Worm (Caenorhabditis elegans) whole organism, young adult: ENCODE data around the gene F40A3.7.

ENCODE experiments used
- B0261.1 ChIP-seq: sonication (generic microtip); optimal IDR thresholded peaks from 2 replicates; lab custom pipeline; 2016; ENCODE audit warnings: mild to moderate bottlenecking, missing genetic modification characterization, moderate library complexity, missing compliant biosample characterization
- C06A6.2 ChIP-seq: fragments of 200-800 bp; sonication (Bioruptor generic); conservative IDR thresholded peaks from 2 replicates; pipeline ENCODE4 v1.3.6; 2022; ENCODE audit warnings: missing genetic modification characterization, missing compliant biosample characterization
- F10E7.11 ChIP-seq: sonication (generic microtip); optimal IDR thresholded peaks from 2 replicates; lab custom pipeline; 2017; ENCODE audit warnings: mild to moderate bottlenecking, missing genetic modification characterization, moderate library complexity, missing compliant biosample characterization
- F22D6.2 ChIP-seq: sonication (generic microtip); optimal IDR thresholded peaks from 2 replicates; lab custom pipeline; 2016; ENCODE audit warnings: mild to moderate bottlenecking, missing genetic modification characterization, missing compliant biosample characterization
- F23B12.7 ChIP-seq: sonication (generic microtip); optimal IDR thresholded peaks from 2 replicates; lab custom pipeline; 2017; ENCODE audit warnings: missing genetic modification characterization, mild to moderate bottlenecking, missing compliant biosample characterization, antibody characterized with exemption, moderate library complexity; ENCODE audit not compliant: insufficient read depth
- F33H1.4 ChIP-seq: fragments of 200-800 bp; sonication (Bioruptor generic); IDR thresholded peaks from 2 replicates; pipeline ENCODE4 v1.3.6; 2022; ENCODE audit warnings: missing genetic modification reagents, missing genetic modification characterization, missing compliant biosample characterization
- F39B2.1 ChIP-seq: fragments of 200-800 bp; sonication (Bioruptor generic); IDR thresholded peaks from 2 replicates; pipeline ENCODE4 v1.3.6; 2022; ENCODE audit warnings: missing genetic modification reagents, missing genetic modification characterization, missing compliant biosample characterization
- F49E8.2 ChIP-seq: sonication (generic microtip); optimal IDR thresholded peaks from 3 replicates; lab custom pipeline; 2017; ENCODE audit warnings: missing genetic modification characterization, mild to moderate bottlenecking, missing compliant biosample characterization, antibody characterized with exemption, moderate library complexity; ENCODE audit not compliant: insufficient read depth
- F57C9.4 ChIP-seq: sonication (generic microtip); optimal IDR thresholded peaks from 2 replicates; lab custom pipeline; 2017; ENCODE audit warnings: mild to moderate bottlenecking, missing genetic modification characterization, missing compliant biosample characterization
- T07F8.4 ChIP-seq: sonication (generic microtip); optimal IDR thresholded peaks from 2 replicates; lab custom pipeline; 2016; ENCODE audit warnings: mild to moderate bottlenecking, missing genetic modification characterization, moderate library complexity, missing compliant biosample characterization
- Y56A3A.18 ChIP-seq: fragments of 200-800 bp; sonication (Bioruptor generic); IDR thresholded peaks from 2 replicates; pipeline ENCODE4 v1.3.6; 2022; ENCODE audit warnings: missing genetic modification reagents, missing genetic modification characterization, missing compliant biosample characterization
- Y67H2A.10 ChIP-seq: fragments of 200-800 bp; sonication (Bioruptor generic); conservative IDR thresholded peaks from 2 replicates; pipeline ENCODE4 v1.3.6; 2022; ENCODE audit warnings: missing genetic modification reagents, missing genetic modification characterization, missing compliant biosample characterization
- aptf-3 ChIP-seq: fragments of 200-800 bp; sonication (Bioruptor generic); IDR thresholded peaks from 2 replicates; pipeline ENCODE4 v1.3.6; 2022; ENCODE audit warnings: missing genetic modification characterization, missing compliant biosample characterization
- athp-1 ChIP-seq: sonication (generic microtip); optimal IDR thresholded peaks from 2 replicates; lab custom pipeline; 2017; ENCODE audit warnings: mild to moderate bottlenecking, missing genetic modification characterization, missing compliant biosample characterization
- attf-5 ChIP-seq: fragments of 200-800 bp; sonication (Bioruptor generic); optimal IDR thresholded peaks from 2 replicates; lab custom pipeline; 2018; ENCODE audit warnings: mild to moderate bottlenecking, missing genetic modification characterization, missing compliant biosample characterization
- ccch-3 ChIP-seq: fragments of 200-800 bp; sonication (Bioruptor generic); optimal IDR thresholded peaks from 2 replicates; lab custom pipeline; 2018; ENCODE audit warnings: mild to moderate bottlenecking, missing genetic modification characterization, missing compliant biosample characterization
- cebp-1 ChIP-seq, 2 experiments: fragments of 200-800 bp in 1 of 2; sonication (Bioruptor generic) in 1 of 2; sonication (generic microtip) in 1 of 2; IDR thresholded peaks in 1 of 2; optimal IDR thresholded peaks in 1 of 2; 2 replicates each; pipeline versions ENCODE4 v1.3.6 to Lab custom; 2017 to 2022; ENCODE audit warnings: missing compliant biosample characterization in 2 of 2, missing genetic modification characterization in 2 of 2, mild to moderate bottlenecking in 1 of 2, missing genetic modification reagents in 1 of 2, moderate library complexity in 1 of 2
- ceh-100 ChIP-seq: fragments of 200-800 bp; sonication (Bioruptor generic); IDR thresholded peaks from 2 replicates; pipeline ENCODE4 v1.3.6; 2022; ENCODE audit warnings: missing genetic modification reagents, missing genetic modification characterization, missing compliant biosample characterization
- ceh-91 ChIP-seq: fragments of 200-800 bp; sonication (Bioruptor generic); IDR thresholded peaks from 2 replicates; pipeline ENCODE4 v1.3.6; 2022; ENCODE audit warnings: missing genetic modification reagents, missing genetic modification characterization, missing compliant biosample characterization
- chd-7 ChIP-seq: sonication (generic microtip); optimal IDR thresholded peaks from 2 replicates; lab custom pipeline; 2016; ENCODE audit warnings: mild to moderate bottlenecking, missing genetic modification characterization, moderate library complexity, missing compliant biosample characterization
- dox-1 ChIP-seq: fragments of 200-800 bp; sonication (Bioruptor generic); IDR thresholded peaks from 2 replicates; pipeline ENCODE4 v1.3.6; 2022; ENCODE audit warnings: missing genetic modification reagents, missing genetic modification characterization, missing compliant biosample characterization
- dpff-1 ChIP-seq: sonication (generic microtip); optimal IDR thresholded peaks from 2 replicates; lab custom pipeline; 2017; ENCODE audit warnings: mild to moderate bottlenecking, missing genetic modification characterization, missing compliant biosample characterization
- dpl-1 ChIP-seq: fragments of 150-350 bp; optimal IDR thresholded peaks from 2 replicates; lab custom pipeline; 2014; ENCODE audit warnings: missing biosample characterization, missing genetic modification reagents, missing genetic modification characterization
- egl-18 ChIP-seq: fragments of 200-800 bp; sonication (Bioruptor generic); IDR thresholded peaks from 2 replicates; pipeline ENCODE4 v1.3.6; 2022; ENCODE audit warnings: missing genetic modification reagents, missing genetic modification characterization, missing compliant biosample characterization
- egrh-3 ChIP-seq: fragments of 200-800 bp; sonication (Bioruptor generic); IDR thresholded peaks from 2 replicates; pipeline ENCODE4 v1.3.6; 2022; ENCODE audit warnings: missing genetic modification reagents, missing genetic modification characterization, missing compliant biosample characterization
- fkh-3 ChIP-seq: sonication (generic microtip); optimal IDR thresholded peaks from 2 replicates; lab custom pipeline; 2016; ENCODE audit warnings: mild to moderate bottlenecking, missing genetic modification characterization, missing compliant biosample characterization
- gei-17 ChIP-seq: fragments of 200-800 bp; sonication (Bioruptor generic); optimal IDR thresholded peaks from 2 replicates; lab custom pipeline; 2018; ENCODE audit warnings: mild to moderate bottlenecking, missing genetic modification characterization, missing compliant biosample characterization
- lin-26 ChIP-seq: fragments of 200-800 bp; sonication (Bioruptor generic); IDR thresholded peaks from 2 replicates; pipeline ENCODE4 v1.3.6; 2022; ENCODE audit warnings: missing genetic modification reagents, missing genetic modification characterization, missing compliant biosample characterization
- lin-35 ChIP-seq, 3 experiments: fragments of 150-350 bp in 2 of 3; sonication (generic microtip) in 1 of 3; optimal IDR thresholded peaks; 2 replicates each; lab custom pipeline; 2014 to 2018; ENCODE audit warnings: missing biosample characterization in 3 of 3, missing genetic modification characterization in 3 of 3, missing genetic modification reagents in 3 of 3
- lsl-1 ChIP-seq: fragments of 200-800 bp; sonication (Bioruptor generic); optimal IDR thresholded peaks from 2 replicates; lab custom pipeline; 2018; ENCODE audit warnings: mild to moderate bottlenecking, missing genetic modification characterization, moderate library complexity, missing compliant biosample characterization
- madf-10 ChIP-seq: sonication (generic microtip); optimal IDR thresholded peaks from 2 replicates; lab custom pipeline; 2016; ENCODE audit warnings: mild to moderate bottlenecking, missing genetic modification characterization, missing compliant biosample characterization
- madf-3 ChIP-seq: fragments of 200-800 bp; sonication (Bioruptor generic); IDR thresholded peaks from 2 replicates; pipeline ENCODE4 v1.3.6; 2022; ENCODE audit warnings: missing genetic modification reagents, missing genetic modification characterization, missing compliant biosample characterization
- madf-6 ChIP-seq: fragments of 200-800 bp; sonication (Bioruptor generic); IDR thresholded peaks from 2 replicates; pipeline ENCODE4 v1.3.6; 2022; ENCODE audit warnings: missing genetic modification reagents, missing genetic modification characterization, missing compliant biosample characterization
- madf-8 ChIP-seq: fragments of 200-800 bp; sonication (Bioruptor generic); conservative IDR thresholded peaks from 2 replicates; pipeline ENCODE4 v1.3.6; 2022; ENCODE audit warnings: missing genetic modification reagents, missing genetic modification characterization, missing compliant biosample characterization
- mel-28 ChIP-seq: sonication (generic microtip); optimal IDR thresholded peaks from 2 replicates; lab custom pipeline; 2016; ENCODE audit warnings: borderline replicate concordance, mild to moderate bottlenecking, missing genetic modification characterization, missing compliant biosample characterization
- mes-4 ChIP-seq: sonication (generic microtip); optimal IDR thresholded peaks from 2 replicates; lab custom pipeline; 2016; ENCODE audit warnings: missing genotype, missing genetic modification characterization, missing compliant biosample characterization
- nfya-2 ChIP-seq: fragments of 200-800 bp; sonication (Bioruptor generic); IDR thresholded peaks from 2 replicates; pipeline ENCODE4 v1.3.6; 2022; ENCODE audit warnings: missing genetic modification reagents, missing genetic modification characterization, missing compliant biosample characterization
- nhr-120 ChIP-seq: fragments of 200-800 bp; sonication (Bioruptor generic); IDR thresholded peaks from 2 replicates; pipeline ENCODE4 v1.3.6; 2022; ENCODE audit warnings: missing genetic modification characterization, missing compliant biosample characterization
- nhr-80 ChIP-seq: sonication (generic microtip); optimal IDR thresholded peaks from 2 replicates; lab custom pipeline; 2016; ENCODE audit warnings: missing genetic modification characterization, missing compliant biosample characterization
- repo-1 ChIP-seq: sonication (generic microtip); optimal IDR thresholded peaks from 2 replicates; lab custom pipeline; 2017; ENCODE audit warnings: mild to moderate bottlenecking, missing genetic modification characterization, missing compliant biosample characterization
- sea-2 ChIP-seq: fragments of 200-800 bp; sonication (Bioruptor generic); IDR thresholded peaks from 2 replicates; pipeline ENCODE4 v1.3.6; 2022; ENCODE audit warnings: missing genetic modification characterization, missing compliant biosample characterization
- somi-1 ChIP-seq: fragments of 200-800 bp; sonication (Bioruptor generic); optimal IDR thresholded peaks from 2 replicates; lab custom pipeline; 2018; ENCODE audit warnings: mild to moderate bottlenecking, missing genetic modification characterization, missing compliant biosample characterization
- unc-62 ChIP-seq: fragments of 150-350 bp; optimal IDR thresholded peaks from 2 replicates; lab custom pipeline; 2014; ENCODE audit warnings: missing biosample characterization, missing genetic modification reagents, missing genetic modification characterization
- xnd-1 ChIP-seq: sonication (generic microtip); optimal IDR thresholded peaks from 2 replicates; lab custom pipeline; 2016; ENCODE audit warnings: missing genotype, missing genetic modification reagents, missing genetic modification characterization, missing compliant biosample characterization
- ztf-28 ChIP-seq: fragments of 200-800 bp; sonication (Bioruptor generic); IDR thresholded peaks from 2 replicates; pipeline ENCODE4 v1.3.6; 2022; ENCODE audit warnings: missing genetic modification reagents, missing genetic modification characterization, missing compliant biosample characterization
- ztf-3 ChIP-seq: fragments of 200-800 bp; sonication (Bioruptor generic); optimal IDR thresholded peaks from 2 replicates; lab custom pipeline; 2018; ENCODE audit warnings: mild to moderate bottlenecking, missing genetic modification characterization, missing compliant biosample characterization

F40A3.7 gene

DNA sequence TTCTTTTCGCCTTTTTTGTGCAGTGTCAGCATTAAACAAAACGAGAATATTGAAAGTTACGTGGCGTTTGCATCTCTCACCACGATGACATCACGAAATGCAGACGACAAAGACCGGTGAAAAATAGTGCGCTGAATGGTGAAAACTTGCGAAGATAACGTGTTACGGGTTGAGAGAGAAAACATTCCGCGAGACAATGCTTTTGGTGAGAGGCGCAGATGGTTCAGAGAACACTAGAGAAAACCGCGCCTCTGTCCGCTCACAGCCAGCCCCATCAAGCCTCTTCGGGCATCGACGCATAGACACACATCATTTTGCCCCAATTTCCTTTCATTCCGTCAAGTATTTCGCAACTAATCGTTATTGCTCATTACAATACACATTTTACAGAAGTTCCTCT is 45.1 kb downstream of the F40A3.7 start, which contains the start of the genes C37C3.9 and C37C3.18 (continued):
- TF ChIP-seq ceh-91 (GFP tag; lab: Robert Waterston, UW) (no peak), lin-26 (GFP tag; lab: Robert Waterston, UW) (no peak), dpff-1 (no peak), F49E8.2 (no peak), F22D6.2 (tag; lab: Kevin White, UChicago) (no peak), madf-3 (GFP tag; lab: Robert Waterston, UW) (no peak), F39B2.1 (GFP tag; lab: Robert Waterston, UW) (no peak), F23B12.7 (no peak), dox-1 (peak; percentile 82), ztf-3 (GFP tag; lab: Kevin White, UChicago) (no peak), ztf-28 (GFP tag; lab: Robert Waterston, UW) (no peak), mel-28 (tag; lab: Kevin White, UChicago) (peak; percentile 27), lsl-1 (GFP tag; lab: Kevin White, UChicago) (no peak), egl-18 (no peak), madf-8 (GFP tag; lab: Robert Waterston, UW) (no peak), chd-7 (peak; percentile 41), ccch-3 (no peak), sea-2 (no peak), mes-4 (tag; lab: Kevin White, UChicago) (no peak), cebp-1 (GFP tag; IDR thresholded peaks at IDR 0.05; lab: Robert Waterston, UW) (peak; percentile 90), cebp-1 (tag; optimal IDR thresholded peaks at IDR 0.05; lab: Kevin White, UChicago) (peak; percentile 97), xnd-1 (tag; lab: Kevin White, UChicago) (no peak), dpl-1 (GFP tag; lab: Kevin White, UChicago) (no peak), F10E7.11 (tag; lab: Kevin White, UChicago) (no peak), C06A6.2 (GFP tag; lab: Robert Waterston, UW) (no peak), madf-6 (GFP tag; lab: Robert Waterston, UW) (peak; percentile 5; the same call in 1 of the 2 replicates), repo-1 (peak; percentile 50), lin-35 (GFP tag; optimal IDR thresholded peaks at IDR 0.05; lab: Kevin White, UChicago) (no peak), ceh-100 (no peak), fkh-3 (tag; lab: Kevin White, UChicago) (no peak), gei-17 (no peak), Y67H2A.10 (GFP tag; lab: Robert Waterston, UW) (no peak), B0261.1 (tag; lab: Kevin White, UChicago) (no peak), nhr-80 (peak; percentile 71), aptf-3 (GFP tag; lab: Robert Waterston, UW) (no peak), nfya-2 (GFP tag; lab: Robert Waterston, UW) (no peak), egrh-3 (GFP tag; lab: Robert Waterston, UW) (0 out of 2 replicates have a peak, but pooled peaks have one; percentile 27), athp-1 (no peak), F33H1.4 (no peak), madf-10 (tag; lab: Kevin White, UChicago) (no peak), T07F8.4 (tag; lab: Kevin White, UChicago) (no peak), unc-62 (no peak), Y56A3A.18 (GFP tag; lab: Robert Waterston, UW) (no peak; the same call in 1 of the 2 replicates), attf-5 (GFP tag; lab: Kevin White, UChicago) (peak; percentile 65), somi-1 (GFP tag; lab: Kevin White, UChicago) (peak; percentile 50), nhr-120 (GFP tag; lab: Robert Waterston, UW) (no peak), F57C9.4 (no peak)
- TF ChIP-seq, all 124 proteins: peak for 34
